Fruit fly (Drosophila melanogaster): ENCODE measurements around the gene AP-2sigma.

Gene AP-2sigma

DNA sequence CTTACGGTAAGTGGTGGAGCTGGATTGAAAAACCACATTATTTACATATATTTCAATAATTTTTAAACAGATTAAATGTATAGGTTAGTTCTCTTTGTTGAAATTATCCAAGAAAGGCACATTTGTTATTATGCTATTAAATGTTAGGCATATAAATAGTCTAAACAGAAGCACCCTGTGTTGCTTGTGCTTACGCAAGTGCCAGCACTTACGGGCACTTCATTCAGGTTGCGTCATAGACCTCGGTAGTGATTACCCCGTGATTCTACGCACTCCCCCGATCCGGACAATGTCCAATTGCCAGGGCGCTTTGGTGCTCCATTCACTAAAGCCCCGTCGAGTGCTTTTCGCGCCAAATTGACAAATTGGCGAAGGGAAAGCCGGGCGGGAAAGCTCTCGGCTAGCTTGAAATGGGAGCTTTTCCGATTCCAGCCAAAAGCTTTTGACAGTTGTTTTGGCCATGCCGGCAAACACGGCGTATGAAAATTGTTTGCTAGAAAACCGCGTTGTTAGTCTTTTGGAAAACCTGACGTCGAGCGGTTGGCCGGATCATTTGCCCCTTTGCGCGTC lies 23.3 kb downstream of the AP-2sigma start, which contains the start of gene ETHR (continued):
- TF ChIP-seq CG13296 (GFP tag; optimal IDR thresholded peaks at IDR 0.05) (peak; percentile 20), Eip74EF (GFP tag; optimal IDR thresholded peaks at IDR 0.05) (peak in 1 of 2 experiments; percentile 15), CG10209 (GFP tag; optimal IDR thresholded peaks at IDR 0.05) (peak; percentile 9), CG34376 (GFP tag; optimal IDR thresholded peaks at IDR 0.05) (peak; percentile 65), PHDP (tag; optimal IDR thresholded peaks at IDR 0.05) (peak; percentile 72), CG10321 (GFP tag; IDR thresholded peaks at IDR 0.05) (0 out of 2 replicates have a peak, but pooled peaks have one; percentile 19), Awh (GFP tag; IDR thresholded peaks at IDR 0.05) (no peak; the same call in 1 of the 2 replicates), Hmr (GFP tag; optimal IDR thresholded peaks at IDR 0.05) (peak; percentile 83), Drgx (GFP tag; IDR thresholded peaks at IDR 0.05) (peak; percentile 53), amos (GFP tag; IDR thresholded peaks at IDR 0.05; ENCODE audit: partially characterized antibody) (peak; percentile 27; the same call in 1 of the 2 replicates), Hr39 (optimal IDR thresholded peaks at IDR 0.05) (no peak), fd64A (GFP tag; optimal IDR thresholded peaks at IDR 0.05) (no peak), CG8290 (GFP tag; optimal IDR thresholded peaks at IDR 0.05) (no peak), CG8290 (tag; optimal IDR thresholded peaks at IDR 0.05) (peak in 1 of 2 experiments; percentile 77), CkIIα-i1 (GFP tag; IDR thresholded peaks at IDR 0.05) (no peak), MBD-R2 (GFP tag; IDR thresholded peaks at IDR 0.05) (peak; percentile 49; the same call in 1 of the 2 replicates), CG18599 (GFP tag; optimal IDR thresholded peaks at IDR 0.05) (peak; percentile 67), CoRest (tag; optimal IDR thresholded peaks at IDR 0.05) (peak; percentile 54), Dp (GFP tag; optimal IDR thresholded peaks at IDR 0.05) (peak; percentile 69)

dm6 chr3R:21245846-21246245 lies 24.0 kb downstream of the AP-2sigma start:
- TF ChIP-seq HmgD (GFP tag; optimal IDR thresholded peaks at IDR 0.05) (no peak), wor (GFP tag; IDR thresholded peaks at IDR 0.05) (no peak), Hey (tag; optimal IDR thresholded peaks at IDR 0.05) (peak; percentile 48), Aef1 (GFP tag; IDR thresholded peaks at IDR 0.05) (no peak), zfh2 (GFP tag; optimal IDR thresholded peaks at IDR 0.05) (no peak), ind (GFP tag; optimal IDR thresholded peaks at IDR 0.05) (no peak), CG10462 (GFP tag; optimal IDR thresholded peaks at IDR 0.05) (no peak), ato (GFP tag; IDR thresholded peaks at IDR 0.05; ENCODE audit: partially characterized antibody) (no peak), exex (tag; optimal IDR thresholded peaks at IDR 0.05) (peak; percentile 96), Bgb (GFP tag; IDR thresholded peaks at IDR 0.05; ENCODE audit: partially characterized antibody) (no peak), emc (GFP tag; optimal IDR thresholded peaks at IDR 0.05) (no peak), Vsx1 (GFP tag; optimal IDR thresholded peaks at IDR 0.05) (peak; percentile 22), CG2889 (GFP tag; IDR thresholded peaks at IDR 0.05) (no peak), sob (GFP tag; IDR thresholded peaks at IDR 0.05) (no peak), CG6689 (GFP tag; IDR thresholded peaks at IDR 0.05) (no peak), dati (GFP tag; IDR thresholded peaks at IDR 0.05) (no peak), vnd (GFP tag; IDR thresholded peaks at IDR 0.05; ENCODE audit: partially characterized antibody) (0 out of 3 replicates have a peak, but pooled peaks have one; percentile 17), CG12659 (GFP tag; optimal IDR thresholded peaks at IDR 0.05) (no peak), Ptx1 (GFP tag; IDR thresholded peaks at IDR 0.05) (no peak), Dp (GFP tag; optimal IDR thresholded peaks at IDR 0.05) (no peak), nau (GFP tag; optimal IDR thresholded peaks at IDR 0.05) (no peak), ase (GFP tag; IDR thresholded peaks at IDR 0.05) (no peak), Opbp (GFP tag; IDR thresholded peaks at IDR 0.05; ENCODE audit: partially characterized antibody) (no peak), tx (GFP tag; optimal IDR thresholded peaks at IDR 0.05) (no peak), CG16863 (GFP tag; optimal IDR thresholded peaks at IDR 0.05) (no peak), cwo (GFP tag; optimal IDR thresholded peaks at IDR 0.05) (no peak), Fer1 (GFP tag; optimal IDR thresholded peaks at IDR 0.05) (no peak), Adf1 (GFP tag; IDR thresholded peaks at IDR 0.05) (no peak)
